Worm (Caenorhabditis elegans): ENCODE results near the gene slc-25A18.2.

ce11 chrIV:7454890-7455289 is 20.0 kb upstream of the slc-25A18.2 start:
- TF ChIP-seq T22C8.4 (GFP tag; IDR thresholded peaks at IDR 0.05) (no peak), tab-1 (GFP tag; IDR thresholded peaks at IDR 0.05) (no peak), med-1 (GFP tag; optimal IDR thresholded peaks at IDR 0.05; ENCODE audit: insufficient read depth) (no peak), klf-2 (GFP tag; conservative IDR thresholded peaks at IDR 0.05) (no peak)
